Worm (Caenorhabditis elegans): ENCODE measurements around the gene fbxb-22.

- TF ChIP-seq pqm-1 (tag; optimal IDR thresholded peaks at IDR 0.05) (peak; percentile 41), elt-4 (tag; optimal IDR thresholded peaks at IDR 0.05) (no peak), nhr-11 (tag; optimal IDR thresholded peaks at IDR 0.05) (no peak), nfya-1 (tag; optimal IDR thresholded peaks at IDR 0.05) (peak; percentile 90), unc-55 (GFP tag; optimal IDR thresholded peaks at IDR 0.05) (peak; percentile 59), hlh-15 (tag; optimal IDR thresholded peaks at IDR 0.05) (peak; percentile 15), fkh-10 (GFP tag; optimal IDR thresholded peaks at IDR 0.05) (no peak), madf-2 (tag; optimal IDR thresholded peaks at IDR 0.05) (peak; percentile 40), tbx-2 (tag; optimal IDR thresholded peaks at IDR 0.05) (peak; percentile 94), nhr-232 (tag; optimal IDR thresholded peaks at IDR 0.05) (no peak), lin-11 (tag; optimal IDR thresholded peaks at IDR 0.05) (no peak), odd-2 (tag; optimal IDR thresholded peaks at IDR 0.05) (no peak), sdc-2 (tag; optimal IDR thresholded peaks at IDR 0.05) (peak; percentile 32)
Measured at ce11 chrIII:11870009-11870408, 13.5 kb downstream of the fbxb-22 start.
